Fruit fly (Drosophila melanogaster) Kc167 (cell line): ENCODE measurements around the gene JMJD4.

Source experiments
- Sin3A ChIP-seq: fragments of >200 bp; optimal IDR thresholded peaks from 2 replicates; lab custom pipeline; 2018; ENCODE audit warnings: missing external identifiers
- insv ChIP-seq: fragments of >200 bp; optimal IDR thresholded peaks from 3 replicates; lab custom pipeline; 2018; ENCODE audit warnings: missing external identifiers
- psq ChIP-seq: fragments of >200 bp; optimal IDR thresholded peaks from 2 replicates; lab custom pipeline; 2017; ENCODE audit warnings: missing external identifiers
- ttk ChIP-seq: sonication (Bioruptor generic); optimal IDR thresholded peaks from 2 replicates; lab custom pipeline; 2017; ENCODE audit warnings: missing external identifiers

DNA sequence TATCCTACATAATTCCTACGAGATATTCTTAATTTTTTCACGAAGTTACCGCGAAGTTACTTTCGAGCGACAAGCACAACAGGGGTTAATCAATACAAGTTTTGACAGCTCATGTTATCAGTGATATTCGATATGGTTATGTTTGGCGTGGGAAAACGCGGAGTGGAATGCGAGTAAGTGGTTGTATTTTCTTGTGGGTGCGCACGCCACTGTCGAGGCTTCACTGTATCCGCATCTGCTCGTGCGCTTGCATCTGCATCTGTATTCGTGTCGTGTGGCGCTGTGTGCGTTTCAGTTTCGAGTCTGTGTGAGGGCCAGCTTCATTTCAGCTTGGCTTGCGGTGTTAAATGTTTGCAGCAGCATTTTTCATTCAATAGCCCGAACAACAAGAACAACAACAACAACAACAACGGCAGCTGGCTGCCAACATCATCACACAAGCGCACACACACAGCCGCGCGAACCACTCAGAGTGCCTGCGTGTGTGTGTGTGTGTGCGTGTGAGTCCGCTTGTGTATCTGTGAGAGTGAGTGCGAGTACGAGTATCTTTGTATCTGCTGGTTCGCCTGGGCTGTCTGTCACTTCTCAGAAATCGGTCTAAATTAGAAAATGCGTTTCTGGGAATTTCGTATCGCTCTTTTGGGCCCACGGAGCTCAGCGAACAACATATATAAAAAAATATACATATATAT is 7.8 kb downstream of the JMJD4 start:
- no peak for TF ChIP-seq insv
- TF ChIP-seq ttk (lab: Kevin White, UChicago): no peak
- no peak for TF ChIP-seq Sin3A
- no peak for TF ChIP-seq psq
